Fruit fly (Drosophila melanogaster): ENCODE measurements around the gene CG42296.

CG42296 gene

dm6 chr2L:2042072-2042471 is 6.2 kb upstream of the CG42296 start:
- TF ChIP-seq Sox15 (GFP tag; optimal IDR thresholded peaks at IDR 0.05) (no peak), CG1621 (tag; optimal IDR thresholded peaks at IDR 0.05) (no peak), svp (GFP tag) (peak; percentile 56), CG11902 (GFP tag; optimal IDR thresholded peaks at IDR 0.05) (no peak)

DNA sequence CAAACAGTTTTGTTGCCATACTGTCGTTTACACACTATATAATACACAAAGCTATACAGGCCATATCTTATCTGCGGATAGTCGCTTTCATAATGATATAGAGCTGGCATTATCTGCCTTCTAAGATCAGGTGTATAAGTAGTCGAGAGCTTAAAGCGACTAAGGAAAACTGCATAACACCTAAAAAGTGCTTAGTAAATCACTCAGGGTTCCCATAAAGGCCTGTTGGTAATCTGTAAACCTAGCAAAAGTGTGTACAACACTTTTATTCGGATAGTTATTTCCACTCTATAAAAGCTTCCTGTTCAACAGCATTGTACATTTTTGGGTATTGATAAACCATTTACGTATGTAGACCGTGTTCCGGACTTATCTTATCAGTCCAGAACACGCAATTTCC is 3.6 kb upstream of the CG42296 start:
- TF ChIP-seq vri (GFP tag; optimal IDR thresholded peaks at IDR 0.05): peak; percentile 42
- no peak for TF ChIP-seq lz (GFP tag; optimal IDR thresholded peaks at IDR 0.05)

dm6 chr2L:2038956-2039263 is 3.1 kb upstream of the CG42296 start:
- TF ChIP-seq CG11294 (GFP tag; IDR thresholded peaks at IDR 0.05): no peak
- TF ChIP-seq Eip78C (GFP tag): no peak
- TF ChIP-seq Eip75B (GFP tag; optimal IDR thresholded peaks at IDR 0.05): no peak
- TF ChIP-seq CG11762 (GFP tag; optimal IDR thresholded peaks at IDR 0.05; ENCODE audit: insufficient read depth): no peak
- peak; percentile 89 for TF ChIP-seq vri (GFP tag; optimal IDR thresholded peaks at IDR 0.05)

DNA sequence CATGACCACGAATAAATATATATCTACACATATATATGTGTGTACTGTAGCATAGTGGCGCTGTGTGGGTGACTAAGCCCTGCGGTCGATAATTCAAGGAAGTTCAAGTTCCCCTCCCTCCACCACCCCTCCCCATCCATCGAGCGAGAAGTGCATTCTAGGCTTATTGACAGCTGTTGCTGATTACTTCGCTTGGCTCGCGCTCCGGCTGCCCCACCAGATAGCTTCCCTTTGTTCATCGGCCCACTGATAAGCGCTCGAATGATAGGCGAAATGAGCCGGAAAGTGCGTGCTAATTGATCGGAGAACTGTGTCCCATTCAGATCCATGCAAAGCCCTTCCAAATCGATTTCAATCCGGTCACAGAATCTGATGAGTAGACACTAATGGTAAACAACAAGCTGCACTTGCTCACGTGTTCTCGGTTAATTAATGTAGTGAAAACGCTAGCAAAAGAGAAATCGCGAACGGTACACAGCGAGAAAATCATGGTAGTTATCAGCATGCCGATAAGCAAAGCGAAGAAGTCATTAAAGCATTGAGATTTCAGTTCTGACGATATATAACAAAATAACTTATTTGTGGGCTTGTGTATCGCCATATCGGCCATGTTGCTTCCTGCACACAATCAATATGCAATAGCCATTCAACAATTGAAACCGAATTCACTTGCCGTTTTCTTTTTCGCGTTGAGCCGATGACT is 2.6 kb upstream of the CG42296 start:
- TF ChIP-seq dsx (GFP tag; optimal IDR thresholded peaks at IDR 0.05; ENCODE audit: poor library complexity, severe bottlenecking) (no peak), CG1621 (tag; optimal IDR thresholded peaks at IDR 0.05) (no peak), CG9139 (GFP tag; optimal IDR thresholded peaks at IDR 0.05) (no peak), Eip78C (GFP tag) (no peak), CG10631 (GFP tag; optimal IDR thresholded peaks at IDR 0.05) (no peak), CG7368 (GFP tag; optimal IDR thresholded peaks at IDR 0.05) (no peak), CG8119 (GFP tag; IDR thresholded peaks at IDR 0.05) (no peak), CG11902 (GFP tag; optimal IDR thresholded peaks at IDR 0.05) (no peak), CG3919 (GFP tag; optimal IDR thresholded peaks at IDR 0.05) (no peak), CG6276 (GFP tag; optimal IDR thresholded peaks at IDR 0.05) (no peak), Sox102F (GFP tag; optimal IDR thresholded peaks at IDR 0.05) (no peak), CG32006 (GFP tag; optimal IDR thresholded peaks at IDR 0.05) (peak; percentile 27), Lpt (GFP tag; optimal IDR thresholded peaks at IDR 0.05) (no peak), esn (GFP tag; optimal IDR thresholded peaks at IDR 0.05) (no peak), Eip93F (GFP tag; optimal IDR thresholded peaks at IDR 0.05) (no peak), CG6854 (GFP tag; optimal IDR thresholded peaks at IDR 0.05) (no peak), lz (GFP tag; optimal IDR thresholded peaks at IDR 0.05) (no peak), CG8632 (GFP tag; optimal IDR thresholded peaks at IDR 0.05) (no peak), acj6 (GFP tag; optimal IDR thresholded peaks at IDR 0.05) (no peak), OdsH (GFP tag; optimal IDR thresholded peaks at IDR 0.05) (no peak), Ets96B (tag; optimal IDR thresholded peaks at IDR 0.05) (no peak), cyc (GFP tag; optimal IDR thresholded peaks at IDR 0.05) (no peak), CG15336 (GFP tag; IDR thresholded peaks at IDR 0.05) (no peak), CG11294 (GFP tag; IDR thresholded peaks at IDR 0.05) (no peak), CG4318 (GFP tag; optimal IDR thresholded peaks at IDR 0.05) (no peak), Eip75B (GFP tag; optimal IDR thresholded peaks at IDR 0.05) (no peak), dac (GFP tag; optimal IDR thresholded peaks at IDR 0.05) (no peak), fd59A (GFP tag; optimal IDR thresholded peaks at IDR 0.05) (no peak), CG6163 (GFP tag; IDR thresholded peaks at IDR 0.05) (no peak; the same call in 2 of the 3 replicates), fkh (GFP tag; optimal IDR thresholded peaks at IDR 0.05) (no peak), spab (GFP tag; optimal IDR thresholded peaks at IDR 0.05) (no peak), net (GFP tag; optimal IDR thresholded peaks at IDR 0.05) (no peak), CG8319 (GFP tag; optimal IDR thresholded peaks at IDR 0.05) (no peak), CG6792 (GFP tag; optimal IDR thresholded peaks at IDR 0.05) (no peak), CG6808 (GFP tag; optimal IDR thresholded peaks at IDR 0.05) (no peak), fd85E (GFP tag; optimal IDR thresholded peaks at IDR 0.05) (no peak), CG3032 (tag; optimal IDR thresholded peaks at IDR 0.05) (no peak), Smox (GFP tag; optimal IDR thresholded peaks at IDR 0.05) (no peak), CG10669 (GFP tag; optimal IDR thresholded peaks at IDR 0.05) (no peak), Hr4 (GFP tag; optimal IDR thresholded peaks at IDR 0.05) (peak; percentile 19), CG34406 (GFP tag; optimal IDR thresholded peaks at IDR 0.05) (no peak), topi (GFP tag; optimal IDR thresholded peaks at IDR 0.05) (no peak)

Measured in whole organism, prepupa.